Fruit fly (Drosophila melanogaster) whole organism: ENCODE data around the gene Gem2.

Source experiments
- CG8478 ChIP-seq: fragments of >200 bp; optimal IDR thresholded peaks from 2 replicates; lab custom pipeline; 2018; ENCODE audit warnings: inconsistent platforms
- psq ChIP-seq: fragments of >200 bp; optimal IDR thresholded peaks from 2 replicates; lab custom pipeline; 2017

- no peak for TF ChIP-seq CG8478
- no peak for TF ChIP-seq psq (lab: Kevin White, UChicago)
Measured at dm6 chr3L:19071173-19071844, 28.9 kb downstream of the Gem2 start.
